Worm (Caenorhabditis elegans) whole organism, L4/young adult: ENCODE measurements around the gene rnp-7.

Experiments
- dao-5 ChIP-seq: sonication (generic microtip); optimal IDR thresholded peaks from 2 replicates; lab custom pipeline; 2016; ENCODE audit warnings: missing genotype, missing genetic modification characterization, moderate library complexity, missing compliant biosample characterization
- him-1 ChIP-seq: sonication (generic microtip); optimal IDR thresholded peaks from 2 replicates; lab custom pipeline; 2016; ENCODE audit warnings: missing genotype, missing genetic modification reagents, missing genetic modification characterization, missing compliant biosample characterization

ce11 chrIII:7159246-7159645 is 1.7 kb downstream of the rnp-7 start:
- TF ChIP-seq dao-5 (tag; lab: Kevin White, UChicago), result no peak
- no peak for TF ChIP-seq him-1 (tag; lab: Kevin White, UChicago)
